Worm (Caenorhabditis elegans) whole organism, L3 larva: ENCODE measurements around the gene phdh-1.
A peak's percentile ranks its signal among the peaks of the same experiment; 100 is the strongest.

Source experiments
- R02D3.7 ChIP-seq: fragments of 150-350 bp; optimal IDR thresholded peaks from 2 replicates; lab custom pipeline; 2014; ENCODE audit warnings: missing biosample characterization, missing genetic modification characterization
- ZK546.5 ChIP-seq: sonication (generic microtip); optimal IDR thresholded peaks from 2 replicates; lab custom pipeline; 2017; ENCODE audit warnings: missing biosample characterization, missing genetic modification characterization
- aly-2 ChIP-seq: fragments of 150-350 bp; optimal IDR thresholded peaks from 2 replicates; lab custom pipeline; 2014; ENCODE audit warnings: missing biosample characterization, missing genetic modification characterization
- ama-1 ChIP-seq: fragments of 150-350 bp; optimal IDR thresholded peaks from 2 replicates; lab custom pipeline; 2018
- ceh-16 ChIP-seq: sonication (generic microtip); optimal IDR thresholded peaks from 2 replicates; lab custom pipeline; 2017; ENCODE audit warnings: missing biosample characterization, missing genetic modification characterization
- ceh-28 ChIP-seq: fragments of 150-350 bp; optimal IDR thresholded peaks from 2 replicates; lab custom pipeline; 2014; ENCODE audit warnings: missing biosample characterization, missing genetic modification reagents, missing genetic modification characterization
- ceh-82 ChIP-seq: fragments of 150-350 bp; optimal IDR thresholded peaks from 2 replicates; lab custom pipeline; 2014; ENCODE audit warnings: missing biosample characterization, missing genetic modification characterization
- ceh-9 ChIP-seq: sonication (generic microtip); optimal IDR thresholded peaks from 2 replicates; lab custom pipeline; 2018; ENCODE audit warnings: missing biosample characterization, missing genetic modification characterization
- daf-12 ChIP-seq: fragments of 150-350 bp; optimal IDR thresholded peaks from 2 replicates; lab custom pipeline; 2014; ENCODE audit warnings: missing biosample characterization, missing genetic modification reagents, missing genetic modification characterization
- egl-27 ChIP-seq: sonication (generic microtip); optimal IDR thresholded peaks from 4 replicates; lab custom pipeline; 2017; ENCODE audit warnings: missing biosample characterization, missing genetic modification reagents, missing genetic modification characterization
- egl-5 ChIP-seq: fragments of 150-350 bp; optimal IDR thresholded peaks from 2 replicates; lab custom pipeline; 2017; ENCODE audit warnings: missing biosample characterization, missing genetic modification reagents, missing genetic modification characterization, inconsistent platforms
- elt-1 ChIP-seq: fragments of 150-350 bp; optimal IDR thresholded peaks from 2 replicates; lab custom pipeline; 2014; ENCODE audit warnings: missing biosample characterization, missing genetic modification characterization
- elt-2 ChIP-seq: sonication (generic microtip); optimal IDR thresholded peaks from 2 replicates; lab custom pipeline; 2016; ENCODE audit warnings: missing genetic modification reagents, mild to moderate bottlenecking, missing genetic modification characterization, missing compliant biosample characterization
- elt-3 ChIP-seq, 3 experiments: fragments of 150-350 bp in 1 of 3; sonication (generic microtip) in 2 of 3; optimal IDR thresholded peaks; 2 replicates in 2 of 3; 4 replicates in 1 of 3; lab custom pipeline; 2014 to 2017; ENCODE audit warnings: missing biosample characterization in 3 of 3, missing genetic modification characterization in 3 of 3
- eor-1 ChIP-seq, 2 experiments: fragments of 150-350 bp; optimal IDR thresholded peaks; 2 replicates each; lab custom pipeline; 2014 to 2018; ENCODE audit warnings: missing biosample characterization in 2 of 2, missing genetic modification characterization in 2 of 2
- fkh-10 ChIP-seq: sonication (generic microtip); optimal IDR thresholded peaks from 2 replicates; lab custom pipeline; 2017; ENCODE audit warnings: missing biosample characterization, missing genetic modification reagents, missing genetic modification characterization
- fkh-2 ChIP-seq: fragments of 150-350 bp; optimal IDR thresholded peaks from 2 replicates; lab custom pipeline; 2014; ENCODE audit warnings: missing biosample characterization, missing genetic modification reagents, missing genetic modification characterization
- fos-1 ChIP-seq: fragments of 150-350 bp; optimal IDR thresholded peaks from 2 replicates; lab custom pipeline; 2014; ENCODE audit warnings: missing biosample characterization, missing genetic modification characterization
- jun-1 ChIP-seq: fragments of 150-350 bp; optimal IDR thresholded peaks from 2 replicates; lab custom pipeline; 2014; ENCODE audit warnings: missing biosample characterization, missing genetic modification reagents, missing genetic modification characterization
- lin-15B ChIP-seq: fragments of 150-350 bp; optimal IDR thresholded peaks from 2 replicates; lab custom pipeline; 2014; ENCODE audit warnings: missing biosample characterization, missing genetic modification characterization
- lin-39 ChIP-seq: fragments of 150-350 bp; optimal IDR thresholded peaks from 2 replicates; lab custom pipeline; 2018; ENCODE audit warnings: missing biosample characterization, missing genetic modification reagents, missing genetic modification characterization
- lsy-12 ChIP-seq: sonication (generic microtip); optimal IDR thresholded peaks from 2 replicates; lab custom pipeline; 2016; ENCODE audit warnings: mild to moderate bottlenecking, missing genetic modification characterization, missing compliant biosample characterization
- mdl-1 ChIP-seq: fragments of 150-350 bp; optimal IDR thresholded peaks from 2 replicates; lab custom pipeline; 2014; ENCODE audit warnings: missing biosample characterization, missing genetic modification characterization
- mml-1 ChIP-seq: fragments of 150-350 bp; sonication (generic microtip); optimal IDR thresholded peaks from 3 replicates; lab custom pipeline; 2014; ENCODE audit warnings: missing biosample characterization, missing genetic modification characterization
- nfya-1 ChIP-seq: sonication (generic microtip); optimal IDR thresholded peaks from 2 replicates; lab custom pipeline; 2017; ENCODE audit warnings: missing genetic modification characterization, mild to moderate bottlenecking, missing compliant biosample characterization, antibody characterized with exemption, moderate library complexity; ENCODE audit not compliant: insufficient read depth
- nhr-11 ChIP-seq: fragments of 150-350 bp; optimal IDR thresholded peaks from 2 replicates; lab custom pipeline; 2014; ENCODE audit warnings: missing biosample characterization, missing genetic modification characterization
- nhr-12 ChIP-seq: fragments of 150-350 bp; optimal IDR thresholded peaks from 2 replicates; lab custom pipeline; 2014; ENCODE audit warnings: missing biosample characterization, missing genetic modification characterization
- nhr-23 ChIP-seq: fragments of 150-350 bp; optimal IDR thresholded peaks from 2 replicates; lab custom pipeline; 2014; ENCODE audit warnings: missing biosample characterization, missing genetic modification reagents, missing genetic modification characterization
- nhr-25 ChIP-seq: sonication (generic microtip); optimal IDR thresholded peaks from 2 replicates; lab custom pipeline; 2017; ENCODE audit warnings: missing biosample characterization, missing genetic modification characterization
- nhr-43 ChIP-seq: sonication (generic microtip); optimal IDR thresholded peaks from 2 replicates; lab custom pipeline; 2016; ENCODE audit warnings: mild to moderate bottlenecking, missing genetic modification characterization, missing compliant biosample characterization; ENCODE audit not compliant: poor library complexity, severe bottlenecking
- nhr-76 ChIP-seq: fragments of 150-350 bp; sonication (generic microtip); optimal IDR thresholded peaks from 5 replicates; lab custom pipeline; 2014; ENCODE audit warnings: missing biosample characterization, missing genetic modification characterization
- nhr-77 ChIP-seq: fragments of 150-350 bp; optimal IDR thresholded peaks from 2 replicates; lab custom pipeline; 2014; ENCODE audit warnings: missing biosample characterization, missing genetic modification characterization
- pha-4 ChIP-seq: fragments of 150-350 bp; optimal IDR thresholded peaks from 2 replicates; lab custom pipeline; 2014; ENCODE audit warnings: missing biosample characterization, missing genetic modification reagents, missing genetic modification characterization
- pqm-1 ChIP-seq: fragments of 150-350 bp; optimal IDR thresholded peaks from 2 replicates; lab custom pipeline; 2017; ENCODE audit warnings: missing biosample characterization, missing genetic modification characterization, inconsistent platforms
- sea-2 ChIP-seq: fragments of 150-350 bp; sonication (generic microtip); optimal IDR thresholded peaks from 4 replicates; lab custom pipeline; 2014; ENCODE audit warnings: missing biosample characterization, missing genetic modification reagents, missing genetic modification characterization
- skn-1 ChIP-seq: fragments of 150-350 bp; optimal IDR thresholded peaks from 2 replicates; lab custom pipeline; 2014; ENCODE audit warnings: missing biosample characterization, missing genetic modification characterization
- snpc-4 ChIP-seq: fragments of 150-350 bp; optimal IDR thresholded peaks from 2 replicates; lab custom pipeline; 2014; ENCODE audit warnings: missing biosample characterization, missing genetic modification characterization
- unc-39 ChIP-seq: sonication (generic microtip); optimal IDR thresholded peaks from 4 replicates; lab custom pipeline; 2017; ENCODE audit warnings: missing biosample characterization, missing genetic modification characterization
- unc-62 ChIP-seq: fragments of 150-350 bp; sonication (generic microtip); optimal IDR thresholded peaks from 4 replicates; lab custom pipeline; 2014; ENCODE audit warnings: missing biosample characterization, missing genetic modification reagents, missing genetic modification characterization
- zag-1 ChIP-seq: fragments of 150-350 bp; optimal IDR thresholded peaks from 2 replicates; lab custom pipeline; 2014; ENCODE audit warnings: missing biosample characterization, missing genetic modification characterization
- ztf-4 ChIP-seq: fragments of 150-350 bp; optimal IDR thresholded peaks from 2 replicates; lab custom pipeline; 2014; ENCODE audit warnings: missing biosample characterization, missing genetic modification characterization

The phdh-1 gene

DNA sequence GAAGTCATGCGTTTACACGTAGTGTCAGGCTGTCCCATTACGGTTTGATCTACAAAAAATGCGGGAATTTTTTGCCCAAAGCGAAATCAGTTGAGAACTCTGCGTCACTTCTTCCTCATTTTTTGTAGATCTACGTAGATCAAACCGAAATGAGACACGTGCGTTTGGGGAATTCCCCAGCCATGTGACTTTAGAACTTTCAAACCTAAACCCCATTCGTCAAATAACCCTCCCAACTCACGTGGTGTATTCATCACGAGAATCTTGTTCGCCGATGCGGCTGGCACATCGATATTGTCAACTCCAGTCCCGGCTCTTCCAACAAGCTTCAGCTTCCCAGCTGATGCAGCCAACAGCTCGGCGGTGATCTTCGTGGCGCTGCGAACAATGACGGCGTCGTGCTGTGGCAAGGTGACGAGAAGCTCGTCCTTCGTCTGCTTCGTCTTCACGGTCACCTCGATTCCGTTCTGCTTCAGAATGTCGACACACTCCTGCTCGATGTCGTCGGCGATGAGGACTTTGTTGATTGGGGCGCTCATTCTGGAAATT is at the start of gene phdh-1:
Gene phdh-1 (minus strand): TSS at position 540 of the 549 bp plus-strand sequence.
- TF ChIP-seq nhr-43 (tag; lab: Kevin White, UChicago) (peak; percentile 5), lin-39 (tag; lab: Kevin White, UChicago) (no peak), daf-12 (tag; lab: Kevin White, UChicago) (no peak), ceh-82 (no peak)

DNA sequence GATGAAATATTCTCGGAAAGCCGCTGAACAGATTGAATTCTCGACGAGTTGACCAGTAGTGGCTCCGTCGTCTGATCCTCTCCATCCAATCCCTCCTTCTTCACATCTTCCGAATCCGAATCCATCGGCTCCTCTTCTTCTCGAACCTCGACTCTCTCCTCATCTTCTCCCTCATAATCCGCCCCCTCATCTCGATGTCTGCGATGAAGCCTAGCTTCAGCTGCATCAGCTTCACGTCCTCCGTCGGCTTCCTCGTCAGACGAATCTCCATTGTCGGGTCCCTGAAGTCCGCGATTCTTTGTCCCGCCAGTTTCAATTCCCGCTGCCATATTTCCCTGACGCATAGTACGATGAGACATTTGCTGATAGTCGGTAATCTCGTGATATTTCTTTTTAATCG is 47.3 kb upstream of the phdh-1 start:
- TF ChIP-seq ceh-9 (tag; lab: Kevin White, UChicago), result no peak
- TF ChIP-seq lin-39 (tag; lab: Kevin White, UChicago), result no peak
- TF ChIP-seq aly-2 (tag; lab: Kevin White, UChicago), result no peak
- TF ChIP-seq jun-1 (tag; lab: Kevin White, UChicago), result no peak
- TF ChIP-seq nhr-43 (tag; lab: Kevin White, UChicago), result no peak

DNA sequence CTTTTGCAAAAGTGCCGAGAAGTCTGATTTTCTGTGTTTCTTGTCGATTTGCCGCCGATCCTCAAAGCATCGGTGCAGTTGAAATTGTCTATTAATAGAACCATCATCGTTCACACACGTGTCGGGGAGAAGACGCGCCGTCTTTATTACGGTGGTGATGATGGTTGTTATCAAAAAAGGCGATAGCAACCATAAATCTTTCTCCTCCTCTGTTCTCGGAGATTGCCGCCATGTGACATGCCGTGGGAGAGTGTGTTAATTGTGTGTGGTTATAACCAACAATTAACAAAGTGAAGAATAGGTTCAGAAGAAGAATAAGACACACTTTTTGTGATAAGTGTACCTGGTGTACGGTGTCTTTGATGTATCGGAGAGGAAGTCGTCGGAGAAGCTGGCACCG is 42.8 kb upstream of the phdh-1 start:
- TF ChIP-seq ama-1 (no peak), pha-4 (tag; lab: Kevin White, UChicago) (no peak), ceh-28 (no peak), lin-15B (tag; lab: Kevin White, UChicago) (no peak), mml-1 (no peak), snpc-4 (tag; lab: Kevin White, UChicago) (no peak), fkh-2 (no peak), elt-2 (tag; lab: Kevin White, UChicago) (peak; percentile 2), lsy-12 (tag; lab: Kevin White, UChicago) (no peak), nhr-76 (tag; lab: Kevin White, UChicago) (no peak), eor-1 (tag; optimal IDR thresholded peaks at IDR 0.05; lab: Kevin White, UChicago) (no peak), ceh-16 (tag; lab: Kevin White, UChicago) (no peak), nhr-25 (peak; percentile 86), elt-1 (tag; lab: Kevin White, UChicago) (no peak), egl-27 (no peak), nhr-12 (tag; lab: Kevin White, UChicago) (no peak), nhr-77 (tag; lab: Kevin White, UChicago) (no peak), nfya-1 (tag; lab: Kevin White, UChicago) (no peak), mdl-1 (tag; lab: Kevin White, UChicago) (peak; percentile 63), skn-1 (tag; lab: Kevin White, UChicago) (no peak), egl-5 (tag; lab: Kevin White, UChicago) (no peak), ztf-4 (tag; lab: Kevin White, UChicago) (no peak), daf-12 (tag; lab: Kevin White, UChicago) (no peak), sea-2 (no peak), unc-39 (tag; lab: Kevin White, UChicago) (no peak), fkh-10 (GFP tag; lab: Kevin White, UChicago) (no peak), nhr-23 (tag; lab: Kevin White, UChicago) (peak; percentile 80), R02D3.7 (tag; lab: Kevin White, UChicago) (no peak), jun-1 (tag; lab: Kevin White, UChicago) (peak; percentile 3), elt-3 (tag; optimal IDR thresholded peaks at IDR 0.05; lab: Kevin White, UChicago) (no peak), ZK546.5 (tag; lab: Kevin White, UChicago) (no peak), lin-39 (tag; lab: Kevin White, UChicago) (no peak), unc-62 (GFP tag; lab: Kevin White, UChicago) (no peak), nhr-11 (tag; lab: Kevin White, UChicago) (no peak), zag-1 (tag; lab: Kevin White, UChicago) (no peak), fos-1 (tag; lab: Kevin White, UChicago) (no peak), ceh-82 (no peak), ceh-9 (tag; lab: Kevin White, UChicago) (no peak), nhr-43 (tag; lab: Kevin White, UChicago) (peak; percentile 94), pqm-1 (tag; lab: Kevin White, UChicago) (no peak)
